Worm (Caenorhabditis elegans) whole organism, mixed stage, embryonic: ENCODE results near the gene btb-12.
A peak's percentile ranks its signal among the peaks of the same experiment; 100 is the strongest.

Experiments used
- M03D4.4 ChIP-seq: sonication (generic microtip); optimal IDR thresholded peaks from 2 replicates; lab custom pipeline; 2017; ENCODE audit warnings: mild to moderate bottlenecking, missing genetic modification characterization, missing compliant biosample characterization
- bed-3 ChIP-seq: fragments of 200-800 bp; sonication (Bioruptor generic); optimal IDR thresholded peaks from 3 replicates; lab custom pipeline; 2018; ENCODE audit warnings: mild to moderate bottlenecking, missing genetic modification characterization, moderate library complexity, missing compliant biosample characterization
- blmp-1 ChIP-seq: fragments of 150-350 bp; optimal IDR thresholded peaks from 2 replicates; lab custom pipeline; 2014; ENCODE audit warnings: missing biosample characterization, missing genetic modification characterization
- ceh-39 ChIP-seq: fragments of 150-350 bp; optimal IDR thresholded peaks from 2 replicates; lab custom pipeline; 2014; ENCODE audit warnings: missing biosample characterization, missing genetic modification characterization
- ceh-83 ChIP-seq: fragments of 200-800 bp; sonication (Bioruptor generic); optimal IDR thresholded peaks from 2 replicates; lab custom pipeline; 2018; ENCODE audit warnings: mild to moderate bottlenecking, missing genetic modification characterization, missing compliant biosample characterization
- cnd-1 ChIP-seq: fragments of 200-800 bp; sonication (Bioruptor generic); optimal IDR thresholded peaks from 2 replicates; lab custom pipeline; 2018; ENCODE audit warnings: mild to moderate bottlenecking, missing genetic modification characterization, missing compliant biosample characterization
- drap-1 ChIP-seq: fragments of 200-800 bp; sonication (Bioruptor generic); optimal IDR thresholded peaks from 3 replicates; lab custom pipeline; 2018; ENCODE audit warnings: mild to moderate bottlenecking, missing genetic modification characterization, missing compliant biosample characterization
- elt-1 ChIP-seq: sonication (generic microtip); optimal IDR thresholded peaks from 2 replicates; lab custom pipeline; 2017; ENCODE audit warnings: missing genetic modification characterization, mild to moderate bottlenecking, missing compliant biosample characterization, antibody characterized with exemption, moderate library complexity, borderline replicate concordance; ENCODE audit not compliant: insufficient read depth
- elt-3 ChIP-seq: fragments of 150-350 bp; optimal IDR thresholded peaks from 2 replicates; lab custom pipeline; 2014; ENCODE audit warnings: missing biosample characterization, missing genetic modification characterization
- flh-1 ChIP-seq: fragments of 200-800 bp; sonication (Bioruptor generic); optimal IDR thresholded peaks from 2 replicates; lab custom pipeline; 2018; ENCODE audit warnings: mild to moderate bottlenecking, missing genetic modification characterization, moderate library complexity, missing compliant biosample characterization
- ham-2 ChIP-seq: fragments of 200-800 bp; sonication (Bioruptor generic); optimal IDR thresholded peaks from 2 replicates; lab custom pipeline; 2018; ENCODE audit warnings: mild to moderate bottlenecking, missing genetic modification characterization, missing compliant biosample characterization
- hlh-1 ChIP-seq: fragments of 150-350 bp; optimal IDR thresholded peaks from 2 replicates; lab custom pipeline; 2014; ENCODE audit warnings: missing biosample characterization, missing genetic modification reagents, missing genetic modification characterization
- lin-13 ChIP-seq: fragments of 150-350 bp; optimal IDR thresholded peaks from 2 replicates; lab custom pipeline; 2014; ENCODE audit warnings: missing biosample characterization, missing genetic modification characterization
- lin-32 ChIP-seq: fragments of 200-800 bp; sonication (Bioruptor generic); optimal IDR thresholded peaks from 2 replicates; lab custom pipeline; 2018; ENCODE audit warnings: mild to moderate bottlenecking, missing genetic modification characterization, missing compliant biosample characterization
- lsy-2 ChIP-seq: fragments of 150-350 bp; optimal IDR thresholded peaks from 2 replicates; lab custom pipeline; 2014; ENCODE audit warnings: missing biosample characterization, missing genetic modification characterization
- mab-5 ChIP-seq: fragments of 150-350 bp; optimal IDR thresholded peaks from 2 replicates; lab custom pipeline; 2014; ENCODE audit warnings: missing biosample characterization, missing genetic modification characterization
- mep-1 ChIP-seq: fragments of 150-350 bp; optimal IDR thresholded peaks from 2 replicates; lab custom pipeline; 2017; ENCODE audit warnings: missing biosample characterization, missing genetic modification reagents, missing genetic modification characterization, inconsistent platforms
- mls-2 ChIP-seq: sonication (generic microtip); optimal IDR thresholded peaks from 2 replicates; lab custom pipeline; 2016; ENCODE audit warnings: mild to moderate bottlenecking, missing genetic modification characterization, moderate library complexity, missing compliant biosample characterization
- nhr-12 ChIP-seq: fragments of 150-350 bp; optimal IDR thresholded peaks from 2 replicates; lab custom pipeline; 2014; ENCODE audit warnings: missing biosample characterization, missing genetic modification characterization
- nhr-2 ChIP-seq: fragments of 150-350 bp; optimal IDR thresholded peaks from 2 replicates; lab custom pipeline; 2014; ENCODE audit warnings: missing biosample characterization, missing genetic modification characterization
- nhr-237 ChIP-seq: fragments of 150-350 bp; optimal IDR thresholded peaks from 2 replicates; lab custom pipeline; 2014; ENCODE audit warnings: missing biosample characterization, missing genetic modification characterization
- nhr-28 ChIP-seq: fragments of 150-350 bp; optimal IDR thresholded peaks from 2 replicates; lab custom pipeline; 2014; ENCODE audit warnings: missing biosample characterization, missing genetic modification characterization
- nhr-76 ChIP-seq: sonication (generic microtip); optimal IDR thresholded peaks from 2 replicates; lab custom pipeline; 2017; ENCODE audit warnings: missing biosample characterization, missing genetic modification characterization
- pha-4 ChIP-seq: fragments of 150-350 bp; optimal IDR thresholded peaks from 2 replicates; lab custom pipeline; 2018; ENCODE audit warnings: missing biosample characterization, missing genetic modification reagents, missing genetic modification characterization
- tbx-8 ChIP-seq: fragments of 200-800 bp; sonication (Bioruptor generic); optimal IDR thresholded peaks from 2 replicates; lab custom pipeline; 2018; ENCODE audit warnings: mild to moderate bottlenecking, missing genetic modification characterization, moderate library complexity, missing compliant biosample characterization
- unc-120 ChIP-seq: sonication (generic microtip); optimal IDR thresholded peaks from 2 replicates; lab custom pipeline; 2017; ENCODE audit warnings: missing genetic modification characterization, missing compliant biosample characterization; ENCODE audit not compliant: poor library complexity, severe bottlenecking
- unc-39 ChIP-seq: fragments of 150-350 bp; optimal IDR thresholded peaks from 2 replicates; lab custom pipeline; 2014; ENCODE audit warnings: missing biosample characterization, missing genetic modification characterization
- zip-8 ChIP-seq: fragments of 150-350 bp; optimal IDR thresholded peaks from 2 replicates; lab custom pipeline; 2014; ENCODE audit warnings: missing biosample characterization, missing genetic modification characterization
- ztf-11 ChIP-seq: fragments of 150-350 bp; optimal IDR thresholded peaks from 2 replicates; lab custom pipeline; 2014; ENCODE audit warnings: missing biosample characterization, missing genetic modification characterization

The btb-12 gene

ce11 chrII:1662881-1663280 lies 7.9 kb downstream of the btb-12 start, which contains the start of gene ZC204.14:
TSS of gene ZC204.14 (minus strand) at chrII:1662949.
- no peak for TF ChIP-seq nhr-76 (tag; lab: Kevin White, UChicago)
- TF ChIP-seq lin-32 (GFP tag; lab: Kevin White, UChicago): no peak
- TF ChIP-seq nhr-237 (tag; lab: Kevin White, UChicago): no peak
- TF ChIP-seq nhr-12 (tag; lab: Kevin White, UChicago): no peak
- no peak for TF ChIP-seq drap-1 (GFP tag; lab: Kevin White, UChicago)
- TF ChIP-seq mab-5 (tag; lab: Kevin White, UChicago): no peak
- no peak for TF ChIP-seq lsy-2 (tag; lab: Kevin White, UChicago)
- no peak for TF ChIP-seq mep-1 (tag; lab: Kevin White, UChicago)
- TF ChIP-seq lin-13: no peak
- no peak for TF ChIP-seq nhr-28 (tag; lab: Kevin White, UChicago)
- no peak for TF ChIP-seq mls-2
- TF ChIP-seq cnd-1 (tag; lab: Kevin White, UChicago): no peak
- no peak for TF ChIP-seq M03D4.4 (tag; lab: Kevin White, UChicago)

- TF ChIP-seq zip-8 (tag; lab: Kevin White, UChicago) (peak; percentile 8), ceh-39 (tag; lab: Kevin White, UChicago) (peak; percentile 93), mep-1 (tag; lab: Kevin White, UChicago) (peak; percentile 10), cnd-1 (tag; lab: Kevin White, UChicago) (peak; percentile 21), pha-4 (tag; lab: Kevin White, UChicago) (peak; percentile 31), hlh-1 (tag; lab: Kevin White, UChicago) (no peak), bed-3 (no peak), mab-5 (tag; lab: Kevin White, UChicago) (no peak), lsy-2 (tag; lab: Kevin White, UChicago) (no peak), elt-1 (tag; lab: Kevin White, UChicago) (no peak), mls-2 (no peak), ztf-11 (tag; lab: Kevin White, UChicago) (peak; percentile 45)
Measured at ce11 chrII:1663516-1663915, 8.5 kb downstream of the btb-12 start, which contains the start of gene duxl-1. TSS of gene duxl-1 (plus strand) at chrII:1663699.

ce11 chrII:1666025-1666424 lies 11.0 kb downstream of the btb-12 start, which contains the start of gene srlf-29:
TSS of gene srlf-29 (plus strand) at chrII:1666325.
- TF ChIP-seq lin-32 (GFP tag; lab: Kevin White, UChicago): no peak
- TF ChIP-seq nhr-237 (tag; lab: Kevin White, UChicago): no peak
- no peak for TF ChIP-seq nhr-2 (tag; lab: Kevin White, UChicago)
- TF ChIP-seq unc-39 (tag; lab: Kevin White, UChicago): no peak
- TF ChIP-seq mab-5 (tag; lab: Kevin White, UChicago): no peak
- no peak for TF ChIP-seq ztf-11 (tag; lab: Kevin White, UChicago)
- TF ChIP-seq mep-1 (tag; lab: Kevin White, UChicago): no peak
- no peak for TF ChIP-seq cnd-1 (tag; lab: Kevin White, UChicago)
- no peak for TF ChIP-seq ceh-83 (GFP tag; lab: Kevin White, UChicago)
- TF ChIP-seq bed-3: no peak
- no peak for TF ChIP-seq tbx-8 (GFP tag; lab: Kevin White, UChicago)
- TF ChIP-seq nhr-28 (tag; lab: Kevin White, UChicago): no peak
- no peak for TF ChIP-seq ceh-39 (tag; lab: Kevin White, UChicago)
- TF ChIP-seq blmp-1: no peak
- TF ChIP-seq zip-8 (tag; lab: Kevin White, UChicago): no peak
- TF ChIP-seq lsy-2 (tag; lab: Kevin White, UChicago): no peak
- TF ChIP-seq, all 35 proteins: peak for 0

ce11 chrII:1668913-1669312 lies 13.9 kb downstream of the btb-12 start, which contains the start of gene srw-97:
TSS of gene srw-97 (minus strand) at chrII:1669013.
- TF ChIP-seq lin-13 (no peak), nhr-28 (tag; lab: Kevin White, UChicago) (no peak), hlh-1 (tag; lab: Kevin White, UChicago) (no peak), nhr-12 (tag; lab: Kevin White, UChicago) (no peak), lin-32 (GFP tag; lab: Kevin White, UChicago) (no peak), unc-39 (tag; lab: Kevin White, UChicago) (no peak), elt-3 (no peak), flh-1 (GFP tag; lab: Kevin White, UChicago) (no peak), ham-2 (GFP tag; lab: Kevin White, UChicago) (no peak), unc-120 (tag; lab: Kevin White, UChicago) (no peak)
